Worm (Caenorhabditis elegans): Measurements from ENCODE around the gene bath-46.

- TF ChIP-seq ceh-40 (GFP tag; IDR thresholded peaks at IDR 0.05), result no peak
- no peak for TF ChIP-seq pha-4 (tag; optimal IDR thresholded peaks at IDR 0.05)
- no peak for TF ChIP-seq egl-18 (GFP tag; IDR thresholded peaks at IDR 0.05)
These were observed 26.7 kb upstream of the bath-46 start, which contains the start of gene fbxb-46 for ce11 chrII:1571032-1571431.
